Worm (Caenorhabditis elegans) whole organism, L3 larva: ENCODE data around the gene let-19.

Source experiments
- R02D3.7 ChIP-seq: fragments of 150-350 bp; optimal IDR thresholded peaks from 2 replicates; lab custom pipeline; 2014; ENCODE audit warnings: missing biosample characterization, missing genetic modification characterization
- ZK546.5 ChIP-seq: sonication (generic microtip); optimal IDR thresholded peaks from 2 replicates; lab custom pipeline; 2017; ENCODE audit warnings: missing biosample characterization, missing genetic modification characterization
- aly-2 ChIP-seq: fragments of 150-350 bp; optimal IDR thresholded peaks from 2 replicates; lab custom pipeline; 2014; ENCODE audit warnings: missing biosample characterization, missing genetic modification characterization
- ama-1 ChIP-seq: fragments of 150-350 bp; optimal IDR thresholded peaks from 2 replicates; lab custom pipeline; 2018
- ceh-16 ChIP-seq: sonication (generic microtip); optimal IDR thresholded peaks from 2 replicates; lab custom pipeline; 2017; ENCODE audit warnings: missing biosample characterization, missing genetic modification characterization
- ceh-28 ChIP-seq: fragments of 150-350 bp; optimal IDR thresholded peaks from 2 replicates; lab custom pipeline; 2014; ENCODE audit warnings: missing biosample characterization, missing genetic modification reagents, missing genetic modification characterization
- ceh-82 ChIP-seq: fragments of 150-350 bp; optimal IDR thresholded peaks from 2 replicates; lab custom pipeline; 2014; ENCODE audit warnings: missing biosample characterization, missing genetic modification characterization
- ceh-9 ChIP-seq: sonication (generic microtip); optimal IDR thresholded peaks from 2 replicates; lab custom pipeline; 2018; ENCODE audit warnings: missing biosample characterization, missing genetic modification characterization
- daf-12 ChIP-seq: fragments of 150-350 bp; optimal IDR thresholded peaks from 2 replicates; lab custom pipeline; 2014; ENCODE audit warnings: missing biosample characterization, missing genetic modification reagents, missing genetic modification characterization
- egl-27 ChIP-seq: sonication (generic microtip); optimal IDR thresholded peaks from 4 replicates; lab custom pipeline; 2017; ENCODE audit warnings: missing biosample characterization, missing genetic modification reagents, missing genetic modification characterization
- egl-5 ChIP-seq: fragments of 150-350 bp; optimal IDR thresholded peaks from 2 replicates; lab custom pipeline; 2017; ENCODE audit warnings: missing biosample characterization, missing genetic modification reagents, missing genetic modification characterization, inconsistent platforms
- elt-1 ChIP-seq: fragments of 150-350 bp; optimal IDR thresholded peaks from 2 replicates; lab custom pipeline; 2014; ENCODE audit warnings: missing biosample characterization, missing genetic modification characterization
- elt-2 ChIP-seq: sonication (generic microtip); optimal IDR thresholded peaks from 2 replicates; lab custom pipeline; 2016; ENCODE audit warnings: missing genetic modification reagents, mild to moderate bottlenecking, missing genetic modification characterization, missing compliant biosample characterization
- elt-3 ChIP-seq, 3 experiments: fragments of 150-350 bp in 1 of 3; sonication (generic microtip) in 2 of 3; optimal IDR thresholded peaks; 2 replicates in 2 of 3; 4 replicates in 1 of 3; lab custom pipeline; 2014 to 2017; ENCODE audit warnings: missing biosample characterization in 3 of 3, missing genetic modification characterization in 3 of 3
- eor-1 ChIP-seq, 2 experiments: fragments of 150-350 bp; optimal IDR thresholded peaks; 2 replicates each; lab custom pipeline; 2014 to 2018; ENCODE audit warnings: missing biosample characterization in 2 of 2, missing genetic modification characterization in 2 of 2
- fkh-10 ChIP-seq: sonication (generic microtip); optimal IDR thresholded peaks from 2 replicates; lab custom pipeline; 2017; ENCODE audit warnings: missing biosample characterization, missing genetic modification reagents, missing genetic modification characterization
- fkh-2 ChIP-seq: fragments of 150-350 bp; optimal IDR thresholded peaks from 2 replicates; lab custom pipeline; 2014; ENCODE audit warnings: missing biosample characterization, missing genetic modification reagents, missing genetic modification characterization
- fos-1 ChIP-seq: fragments of 150-350 bp; optimal IDR thresholded peaks from 2 replicates; lab custom pipeline; 2014; ENCODE audit warnings: missing biosample characterization, missing genetic modification characterization
- hmg-11 ChIP-seq: sonication (generic microtip); optimal IDR thresholded peaks from 2 replicates; lab custom pipeline; 2016; ENCODE audit warnings: missing genetic modification characterization, missing compliant biosample characterization
- jun-1 ChIP-seq: fragments of 150-350 bp; optimal IDR thresholded peaks from 2 replicates; lab custom pipeline; 2014; ENCODE audit warnings: missing biosample characterization, missing genetic modification reagents, missing genetic modification characterization
- lin-15B ChIP-seq: fragments of 150-350 bp; optimal IDR thresholded peaks from 2 replicates; lab custom pipeline; 2014; ENCODE audit warnings: missing biosample characterization, missing genetic modification characterization
- lin-39 ChIP-seq: fragments of 150-350 bp; optimal IDR thresholded peaks from 2 replicates; lab custom pipeline; 2018; ENCODE audit warnings: missing biosample characterization, missing genetic modification reagents, missing genetic modification characterization
- lsy-12 ChIP-seq: sonication (generic microtip); optimal IDR thresholded peaks from 2 replicates; lab custom pipeline; 2016; ENCODE audit warnings: mild to moderate bottlenecking, missing genetic modification characterization, missing compliant biosample characterization
- mdl-1 ChIP-seq: fragments of 150-350 bp; optimal IDR thresholded peaks from 2 replicates; lab custom pipeline; 2014; ENCODE audit warnings: missing biosample characterization, missing genetic modification characterization
- mml-1 ChIP-seq: fragments of 150-350 bp; sonication (generic microtip); optimal IDR thresholded peaks from 3 replicates; lab custom pipeline; 2014; ENCODE audit warnings: missing biosample characterization, missing genetic modification characterization
- nfya-1 ChIP-seq: sonication (generic microtip); optimal IDR thresholded peaks from 2 replicates; lab custom pipeline; 2017; ENCODE audit warnings: missing genetic modification characterization, mild to moderate bottlenecking, missing compliant biosample characterization, antibody characterized with exemption, moderate library complexity; ENCODE audit not compliant: insufficient read depth
- nhr-11 ChIP-seq: fragments of 150-350 bp; optimal IDR thresholded peaks from 2 replicates; lab custom pipeline; 2014; ENCODE audit warnings: missing biosample characterization, missing genetic modification characterization
- nhr-12 ChIP-seq: fragments of 150-350 bp; optimal IDR thresholded peaks from 2 replicates; lab custom pipeline; 2014; ENCODE audit warnings: missing biosample characterization, missing genetic modification characterization
- nhr-23 ChIP-seq: fragments of 150-350 bp; optimal IDR thresholded peaks from 2 replicates; lab custom pipeline; 2014; ENCODE audit warnings: missing biosample characterization, missing genetic modification reagents, missing genetic modification characterization
- nhr-237 ChIP-seq: fragments of 150-350 bp; optimal IDR thresholded peaks from 2 replicates; lab custom pipeline; 2014; ENCODE audit warnings: missing biosample characterization, missing genetic modification characterization
- nhr-25 ChIP-seq: sonication (generic microtip); optimal IDR thresholded peaks from 2 replicates; lab custom pipeline; 2017; ENCODE audit warnings: missing biosample characterization, missing genetic modification characterization
- nhr-28 ChIP-seq: fragments of 150-350 bp; optimal IDR thresholded peaks from 2 replicates; lab custom pipeline; 2014; ENCODE audit warnings: missing biosample characterization, missing genetic modification characterization
- nhr-43 ChIP-seq: sonication (generic microtip); optimal IDR thresholded peaks from 2 replicates; lab custom pipeline; 2016; ENCODE audit warnings: mild to moderate bottlenecking, missing genetic modification characterization, missing compliant biosample characterization; ENCODE audit not compliant: poor library complexity, severe bottlenecking
- nhr-67 ChIP-seq: fragments of 150-350 bp; optimal IDR thresholded peaks from 2 replicates; lab custom pipeline; 2014; ENCODE audit warnings: missing biosample characterization, missing genetic modification characterization
- nhr-76 ChIP-seq: fragments of 150-350 bp; sonication (generic microtip); optimal IDR thresholded peaks from 5 replicates; lab custom pipeline; 2014; ENCODE audit warnings: missing biosample characterization, missing genetic modification characterization
- nhr-77 ChIP-seq: fragments of 150-350 bp; optimal IDR thresholded peaks from 2 replicates; lab custom pipeline; 2014; ENCODE audit warnings: missing biosample characterization, missing genetic modification characterization
- pha-4 ChIP-seq: fragments of 150-350 bp; optimal IDR thresholded peaks from 2 replicates; lab custom pipeline; 2014; ENCODE audit warnings: missing biosample characterization, missing genetic modification reagents, missing genetic modification characterization
- pqm-1 ChIP-seq: fragments of 150-350 bp; optimal IDR thresholded peaks from 2 replicates; lab custom pipeline; 2017; ENCODE audit warnings: missing biosample characterization, missing genetic modification characterization, inconsistent platforms
- sea-2 ChIP-seq: fragments of 150-350 bp; sonication (generic microtip); optimal IDR thresholded peaks from 4 replicates; lab custom pipeline; 2014; ENCODE audit warnings: missing biosample characterization, missing genetic modification reagents, missing genetic modification characterization
- skn-1 ChIP-seq: fragments of 150-350 bp; optimal IDR thresholded peaks from 2 replicates; lab custom pipeline; 2014; ENCODE audit warnings: missing biosample characterization, missing genetic modification characterization
- snpc-4 ChIP-seq: fragments of 150-350 bp; optimal IDR thresholded peaks from 2 replicates; lab custom pipeline; 2014; ENCODE audit warnings: missing biosample characterization, missing genetic modification characterization
- tbx-2 ChIP-seq: sonication (generic microtip); optimal IDR thresholded peaks from 2 replicates; lab custom pipeline; 2016; ENCODE audit warnings: mild to moderate bottlenecking, missing genetic modification characterization, missing compliant biosample characterization
- unc-39 ChIP-seq: sonication (generic microtip); optimal IDR thresholded peaks from 4 replicates; lab custom pipeline; 2017; ENCODE audit warnings: missing biosample characterization, missing genetic modification characterization
- unc-62 ChIP-seq: fragments of 150-350 bp; sonication (generic microtip); optimal IDR thresholded peaks from 4 replicates; lab custom pipeline; 2014; ENCODE audit warnings: missing biosample characterization, missing genetic modification reagents, missing genetic modification characterization
- zag-1 ChIP-seq: fragments of 150-350 bp; optimal IDR thresholded peaks from 2 replicates; lab custom pipeline; 2014; ENCODE audit warnings: missing biosample characterization, missing genetic modification characterization
- ztf-11 ChIP-seq: fragments of 150-350 bp; optimal IDR thresholded peaks from 2 replicates; lab custom pipeline; 2014; ENCODE audit warnings: missing biosample characterization, missing genetic modification characterization
- ztf-4 ChIP-seq: fragments of 150-350 bp; optimal IDR thresholded peaks from 2 replicates; lab custom pipeline; 2014; ENCODE audit warnings: missing biosample characterization, missing genetic modification characterization

Gene let-19

DNA sequence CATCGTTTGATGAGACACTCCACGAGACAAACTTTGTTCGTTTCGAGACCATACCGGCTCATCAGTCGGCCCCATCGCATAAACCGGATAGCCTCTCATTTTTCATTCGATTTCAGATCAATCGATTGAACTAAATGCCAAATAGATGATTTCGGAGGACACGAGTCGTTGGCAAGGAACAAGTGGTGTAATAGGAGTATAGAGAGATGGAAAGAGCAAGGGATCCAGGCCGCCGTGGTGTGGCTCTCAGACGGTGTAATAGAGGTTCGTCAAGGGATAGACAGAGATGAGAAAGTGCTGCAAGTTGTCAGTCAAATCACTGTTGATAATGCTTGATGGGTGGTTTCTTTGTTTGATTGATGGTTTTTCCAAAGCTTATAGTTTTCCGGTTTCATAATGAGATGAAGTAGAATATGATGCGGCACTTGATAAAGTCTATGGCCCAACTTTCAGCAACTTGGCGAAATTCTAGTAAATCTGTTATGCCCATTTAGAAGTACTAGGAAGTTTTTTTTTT is 12.7 kb downstream of the let-19 start, which contains the start of gene sgn-1:
TSS of gene sgn-1 (minus strand) at position 220 of the 517 bp plus-strand sequence.
- TF ChIP-seq ZK546.5 (no peak), ztf-4 (tag; lab: Kevin White, UChicago) (no peak), ceh-9 (tag; lab: Kevin White, UChicago) (no peak), pqm-1 (tag; lab: Kevin White, UChicago) (no peak), aly-2 (tag; lab: Kevin White, UChicago) (no peak), skn-1 (tag; lab: Kevin White, UChicago) (no peak), unc-62 (no peak), nhr-67 (tag; lab: Kevin White, UChicago) (no peak), hmg-11 (tag; lab: Kevin White, UChicago) (no peak), eor-1 (tag; optimal IDR thresholded peaks at IDR 0.05; lab: Kevin White, UChicago) (no peak), fkh-10 (GFP tag; lab: Kevin White, UChicago) (no peak), ztf-11 (tag; lab: Kevin White, UChicago) (no peak), egl-27 (tag; lab: Kevin White, UChicago) (no peak), egl-5 (no peak), nhr-25 (tag; lab: Kevin White, UChicago) (no peak), nhr-12 (tag; lab: Kevin White, UChicago) (no peak), snpc-4 (tag; lab: Kevin White, UChicago) (no peak), mdl-1 (tag; lab: Kevin White, UChicago) (no peak)

DNA sequence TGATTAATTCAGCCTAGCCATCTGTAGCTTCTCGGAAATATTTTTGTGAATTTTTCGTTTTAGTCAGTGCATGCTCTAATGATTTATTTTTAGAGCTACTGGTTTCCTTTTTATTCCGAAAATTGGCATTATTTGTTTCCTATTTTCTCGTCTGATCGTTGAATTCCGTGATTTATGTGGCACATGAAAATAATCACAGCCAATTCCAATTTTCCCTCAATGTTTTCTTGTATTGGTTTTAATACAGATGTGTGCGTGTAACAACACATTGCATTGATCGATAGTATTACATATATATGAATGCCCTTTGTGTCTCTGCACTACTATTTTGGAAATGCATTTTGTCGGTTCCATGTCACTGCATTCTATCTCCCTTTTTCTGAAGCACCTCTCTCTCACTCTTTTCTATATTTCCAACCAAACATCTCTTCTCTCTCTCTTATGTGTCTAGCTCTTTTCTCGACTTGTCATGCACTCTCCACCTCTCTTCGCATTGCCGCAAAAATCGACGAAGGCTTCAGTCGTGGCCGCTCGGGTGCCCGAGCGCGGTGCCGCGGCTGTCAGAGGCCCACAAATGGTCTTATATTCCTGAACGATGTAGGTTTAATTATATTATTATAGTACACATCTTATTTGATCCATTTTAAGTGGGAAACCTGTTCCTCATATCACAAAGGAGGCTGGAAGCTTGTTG is 13.6 kb downstream of the let-19 start:
- peak; percentile 38 for TF ChIP-seq pha-4
- peak; percentile 9 for TF ChIP-seq ceh-28
- TF ChIP-seq ztf-11 (tag; lab: Kevin White, UChicago): no peak
- no peak for TF ChIP-seq nhr-11
- TF ChIP-seq sea-2 (GFP tag; lab: Kevin White, UChicago): no peak
- TF ChIP-seq elt-2 (tag; lab: Kevin White, UChicago): peak; percentile 29
- TF ChIP-seq nhr-237 (tag; lab: Kevin White, UChicago): no peak
- TF ChIP-seq jun-1 (tag; lab: Kevin White, UChicago): no peak
- TF ChIP-seq ztf-4 (tag; lab: Kevin White, UChicago): no peak
- no peak for TF ChIP-seq ZK546.5
- TF ChIP-seq lsy-12 (tag; lab: Kevin White, UChicago): no peak
- no peak for TF ChIP-seq fkh-2 (tag; lab: Kevin White, UChicago)
- no peak for TF ChIP-seq elt-3 (tag; optimal IDR thresholded peaks at IDR 0.05; lab: Kevin White, UChicago)
- TF ChIP-seq daf-12 (tag; lab: Kevin White, UChicago): no peak
- TF ChIP-seq aly-2 (tag; lab: Kevin White, UChicago): no peak
- TF ChIP-seq fos-1 (tag; lab: Kevin White, UChicago): no peak
- TF ChIP-seq ama-1 (lab: Kevin White, UChicago): peak; percentile 94
- no peak for TF ChIP-seq nhr-67 (tag; lab: Kevin White, UChicago)
- TF ChIP-seq mdl-1 (tag; lab: Kevin White, UChicago): no peak
- TF ChIP-seq fkh-10 (GFP tag; lab: Kevin White, UChicago): no peak
- TF ChIP-seq zag-1 (tag; lab: Kevin White, UChicago): no peak
- no peak for TF ChIP-seq skn-1 (tag; lab: Kevin White, UChicago)
- no peak for TF ChIP-seq nhr-28 (tag; lab: Kevin White, UChicago)
- no peak for TF ChIP-seq ceh-82 (tag; lab: Kevin White, UChicago)
- TF ChIP-seq lin-39 (tag; lab: Kevin White, UChicago): peak; percentile 67
- TF ChIP-seq unc-39 (tag; lab: Kevin White, UChicago): no peak
- no peak for TF ChIP-seq eor-1 (tag; optimal IDR thresholded peaks at IDR 0.05; lab: Kevin White, UChicago)
- no peak for TF ChIP-seq tbx-2
- TF ChIP-seq nfya-1 (tag; lab: Kevin White, UChicago): peak; percentile 81
- TF ChIP-seq nhr-77 (tag; lab: Kevin White, UChicago): no peak
- peak; percentile 13 for TF ChIP-seq nhr-43
- TF ChIP-seq elt-1: no peak
- no peak for TF ChIP-seq unc-62
- TF ChIP-seq R02D3.7: no peak
- no peak for TF ChIP-seq nhr-12 (tag; lab: Kevin White, UChicago)
- TF ChIP-seq snpc-4 (tag; lab: Kevin White, UChicago): no peak
- TF ChIP-seq egl-27 (tag; lab: Kevin White, UChicago): no peak
- peak; percentile 32 for TF ChIP-seq pqm-1 (tag; lab: Kevin White, UChicago)
- TF ChIP-seq ceh-9 (tag; lab: Kevin White, UChicago): no peak
- no peak for TF ChIP-seq lin-15B
- TF ChIP-seq hmg-11 (tag; lab: Kevin White, UChicago): peak; percentile 57
- no peak for TF ChIP-seq egl-5
- TF ChIP-seq ceh-16 (tag; lab: Kevin White, UChicago): no peak
- TF ChIP-seq nhr-23 (tag; lab: Kevin White, UChicago): no peak
- no peak for TF ChIP-seq nhr-76 (tag; lab: Kevin White, UChicago)
- no peak for TF ChIP-seq nhr-25 (tag; lab: Kevin White, UChicago)
- no peak for TF ChIP-seq mml-1 (tag; lab: Kevin White, UChicago)
